Fruit fly (Drosophila melanogaster) whole organism, larva: ENCODE results near the gene CG7546.
"Not testable (repeated sequence)": the region's sequence is repeated elsewhere in the genome, so short reads cannot be mapped to it uniquely, and the experiment has no call there.

ENCODE experiments used
- noc ChIP-seq: fragments of 200-800 bp; sonication (Bioruptor generic); optimal IDR thresholded peaks from 3 replicates; lab custom pipeline; 2019; ENCODE audit warnings: missing biosample characterization, mild to moderate bottlenecking, missing genetic modification characterization, moderate library complexity

Gene CG7546

DNA sequence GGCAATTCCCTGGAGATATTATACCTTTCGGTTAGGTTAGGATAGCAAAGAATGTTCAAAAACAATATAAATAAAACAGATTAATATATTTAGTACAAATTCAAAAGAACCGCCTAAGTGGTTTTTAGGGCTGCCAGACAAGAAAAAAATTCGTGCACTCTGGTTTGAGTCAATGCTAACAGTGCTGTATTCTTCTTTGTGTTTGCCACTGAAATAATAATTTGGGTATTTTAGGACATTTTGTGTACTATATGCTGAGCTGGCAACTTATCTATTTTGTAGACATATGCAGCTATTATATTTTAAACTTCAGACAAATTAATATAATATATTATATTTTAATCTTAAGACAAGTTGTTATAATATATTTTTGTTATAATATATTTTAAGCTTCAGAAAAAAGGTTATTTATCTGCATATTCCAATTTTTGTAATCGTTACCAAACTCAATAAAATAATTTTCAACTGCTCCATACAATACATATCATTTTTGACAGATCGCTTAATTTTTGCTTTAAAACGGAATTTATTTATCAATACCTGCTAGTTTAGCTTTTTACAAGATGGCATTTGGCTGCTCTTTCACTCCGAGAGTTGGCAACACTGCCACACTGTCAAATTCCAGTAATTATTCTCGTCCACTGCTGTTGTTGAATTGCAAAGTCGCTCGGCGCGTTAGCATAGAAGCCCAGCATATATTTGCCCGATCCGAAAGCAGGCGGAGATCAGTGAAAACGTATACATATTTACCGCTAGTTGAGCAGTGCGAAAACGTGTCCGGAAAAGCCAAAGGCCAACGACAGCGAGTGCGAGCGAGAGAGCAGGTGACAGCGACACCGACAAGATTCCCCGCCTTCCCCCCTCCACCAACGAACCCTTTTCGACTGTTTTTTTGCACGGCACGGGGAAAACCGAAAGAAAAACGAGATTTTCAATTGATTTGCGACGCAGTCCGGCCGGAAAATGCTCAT lies at the start of gene CG7546:
CG7546 (plus strand) TSS at position 573 of the 971 bp plus-strand sequence.
- peak; percentile 4 for TF ChIP-seq noc (tag; lab: Kevin White, UChicago)

DNA sequence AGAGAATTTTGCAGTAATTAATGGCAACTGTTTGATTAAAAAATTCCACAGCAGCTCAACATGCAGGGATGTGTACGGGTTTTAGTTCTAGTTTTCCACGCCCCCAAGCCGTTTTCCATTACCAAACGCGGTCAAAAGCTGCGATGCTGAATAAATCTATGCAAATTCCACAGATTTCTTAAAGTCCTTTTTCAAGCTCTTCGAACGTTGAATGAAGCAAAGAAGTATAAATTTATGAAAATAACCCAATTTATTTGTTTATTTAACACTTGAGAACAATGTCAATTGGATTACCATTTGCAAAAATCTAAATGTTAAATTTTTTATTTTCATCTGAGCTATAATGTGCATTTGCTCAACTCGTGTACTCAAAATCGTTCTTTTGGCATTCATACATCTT lies 45.6 kb upstream of the CG7546 start, which contains the start of the genes CG42660, CG42661 and Tsp66A:
CG42660 (plus strand) TSS at position 301 of the 400 bp plus-strand sequence.
CG42661 (plus strand) TSS at position 301 of the 400 bp plus-strand sequence.
Tsp66A (plus strand) TSS at position 301 of the 400 bp plus-strand sequence.
- no peak for TF ChIP-seq noc (tag; lab: Kevin White, UChicago)

- TF ChIP-seq noc (tag; lab: Kevin White, UChicago) = no peak
Observed at dm6 chr3L:7470202-7470601, 40.6 kb upstream of the CG7546 start, which contains the start of gene CG8543. Gene CG8543 (minus strand): TSS chr3L:7470302.

- TF ChIP-seq noc (tag; lab: Kevin White, UChicago) = no peak
Observed at dm6 chr3L:7471259-7471658, 39.5 kb upstream of the CG7546 start, which contains the start of gene CG8541. Gene CG8541 (plus strand): TSS chr3L:7471559.

DNA sequence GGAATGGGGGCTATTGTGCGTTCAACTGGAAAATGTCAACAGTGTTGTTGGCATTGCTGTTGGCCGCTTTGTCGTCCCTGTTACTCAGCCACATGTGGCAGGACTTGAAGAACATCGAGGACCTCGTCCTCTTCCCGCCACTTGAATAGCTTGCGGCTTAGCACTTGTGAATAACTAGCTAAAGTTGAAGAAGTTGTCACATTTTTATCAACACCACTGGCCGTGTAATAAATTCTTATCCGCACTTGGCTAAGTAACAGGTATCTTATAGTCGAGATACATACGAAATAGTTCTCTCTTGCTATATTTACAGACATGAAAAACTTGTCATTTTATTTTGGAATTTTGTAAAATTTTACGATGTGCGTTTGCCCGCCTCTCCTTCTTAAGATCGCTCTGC lies 35.5 kb upstream of the CG7546 start, which contains the start of gene CG43292:
CG43292 (plus strand) TSS at position 301 of the 400 bp plus-strand sequence.
- no peak for TF ChIP-seq noc (tag; lab: Kevin White, UChicago)

- no peak for TF ChIP-seq noc (tag; lab: Kevin White, UChicago)
Observed at dm6 chr3L:7485667-7486066, 25.1 kb upstream of the CG7546 start, which contains the start of gene mthl6. Gene mthl6 (plus strand): TSS chr3L:7485967.

dm6 chr3L:7491564-7491963 lies 19.2 kb upstream of the CG7546 start, which contains the start of gene Cyp316a1:
Gene Cyp316a1 (plus strand): TSS chr3L:7491864.
- no peak for TF ChIP-seq noc (tag; lab: Kevin White, UChicago)

- no peak for TF ChIP-seq noc (tag; lab: Kevin White, UChicago)
Observed at dm6 chr3L:7496097-7496496, 14.7 kb upstream of the CG7546 start, which contains the start of gene Cyp4d8. Gene Cyp4d8 (minus strand): TSS chr3L:7496197.

- TF ChIP-seq noc (tag; lab: Kevin White, UChicago) = not testable (repeated sequence)
Observed at dm6 chr3L:7498731-7499130, 12.1 kb upstream of the CG7546 start, which contains the start of gene CG8539. Gene CG8539 (minus strand): TSS chr3L:7498831.

DNA sequence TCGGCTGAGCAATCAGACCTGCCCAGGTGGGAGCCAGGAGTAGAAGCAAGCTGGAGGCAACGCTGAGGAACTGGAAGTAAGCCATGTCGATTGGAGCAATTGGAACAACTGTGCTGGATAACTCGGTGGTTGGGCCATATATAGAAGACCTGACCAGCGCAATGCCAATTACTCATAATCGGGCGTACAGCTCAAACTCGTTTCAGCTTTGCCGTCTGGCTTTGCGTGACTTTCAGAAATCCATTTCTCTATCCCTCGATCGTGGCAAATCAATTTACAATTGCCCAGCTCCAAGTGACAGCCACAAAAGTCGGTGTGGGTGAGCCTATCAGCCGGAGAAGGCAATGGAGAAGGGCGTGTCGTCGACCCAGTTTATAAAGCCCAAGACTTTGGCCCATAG lies 4.7 kb upstream of the CG7546 start, which contains the start of gene CG7548:
CG7548 (minus strand) TSS at position 101 of the 400 bp plus-strand sequence.
- TF ChIP-seq noc (tag; lab: Kevin White, UChicago) = no peak

DNA sequence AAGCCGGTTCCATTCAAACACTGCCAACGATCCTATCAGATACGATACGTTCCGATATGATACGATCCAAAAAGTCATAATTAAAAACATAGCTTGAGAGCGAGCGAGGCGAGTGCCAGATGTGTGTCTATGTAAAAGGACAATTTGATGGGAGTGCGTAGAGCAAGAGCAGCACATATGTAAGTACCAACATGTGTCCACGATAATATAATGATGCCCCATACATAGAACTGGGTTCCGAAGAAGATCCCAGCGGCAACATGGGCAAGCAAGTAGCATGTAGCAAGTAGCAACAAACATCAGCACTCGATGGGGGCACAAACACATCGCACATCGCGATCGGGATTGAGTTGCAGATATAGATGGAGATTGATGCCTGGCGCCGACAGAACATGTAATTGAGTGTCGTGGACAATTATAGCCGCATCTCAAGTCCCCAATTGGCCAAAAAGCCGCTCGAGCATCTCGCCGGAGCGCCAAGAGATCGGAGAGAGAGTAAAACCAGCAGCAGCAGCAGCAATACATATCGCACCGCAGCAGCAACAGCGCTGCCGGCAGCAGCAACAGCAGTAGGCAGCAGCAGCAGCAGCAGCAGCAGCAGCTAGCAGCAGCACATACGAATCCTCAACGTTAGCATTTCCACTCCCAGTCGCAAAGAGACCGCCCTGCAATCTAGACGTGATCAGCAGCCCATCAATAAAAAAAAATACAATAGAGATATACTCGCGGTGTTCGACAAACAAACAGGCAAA lies 7.7 kb downstream of the CG7546 start, which contains the start of gene ltl:
ltl (plus strand) TSS at position 647 of the 752 bp plus-strand sequence.
- no peak for TF ChIP-seq noc (tag; lab: Kevin White, UChicago)

DNA sequence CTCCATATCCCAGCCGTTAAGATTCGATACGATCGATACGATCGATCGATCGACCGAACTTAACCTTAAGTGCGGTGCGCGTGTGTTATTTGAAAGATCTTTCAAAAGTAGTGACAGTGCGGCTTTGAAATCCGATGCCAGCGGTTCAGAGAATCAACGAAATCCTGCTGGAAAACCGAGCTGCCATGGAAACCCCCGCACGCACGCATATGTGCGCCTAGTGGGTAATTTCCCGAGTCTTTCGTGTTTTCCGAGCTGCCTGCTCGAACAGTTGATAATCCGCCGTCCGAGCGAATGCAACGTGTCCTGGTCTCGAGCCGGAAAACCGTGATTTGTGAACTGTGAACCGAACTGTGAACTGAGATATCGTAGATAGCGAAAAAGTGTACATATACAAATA lies 8.4 kb downstream of the CG7546 start:
- no peak for TF ChIP-seq noc (tag; lab: Kevin White, UChicago)

dm6 chr3L:7520619-7521018 lies 9.8 kb downstream of the CG7546 start:
- no peak for TF ChIP-seq noc (tag; lab: Kevin White, UChicago)

DNA sequence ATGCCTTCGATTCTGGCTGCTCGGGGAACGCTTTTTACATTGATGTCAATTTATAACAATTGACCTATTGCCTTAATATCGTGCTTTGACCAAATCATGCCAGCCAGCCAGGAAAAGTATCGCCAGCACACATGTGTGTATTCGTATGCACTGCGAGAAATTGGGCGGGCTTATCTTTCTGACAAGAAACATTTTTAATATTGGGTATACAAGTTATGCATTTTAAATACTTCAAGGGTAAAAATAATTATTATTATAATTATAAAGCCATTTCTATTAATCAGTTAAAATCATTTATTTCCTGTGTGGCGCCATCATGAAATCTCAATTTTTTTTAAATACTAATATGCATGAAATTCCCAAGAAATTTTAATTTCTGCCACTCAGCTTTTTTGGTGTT lies 11.1 kb downstream of the CG7546 start:
- no peak for TF ChIP-seq noc (tag; lab: Kevin White, UChicago)
